Worm (Caenorhabditis elegans) whole organism, L2 larva: ENCODE measurements around the gene iars-1.

ENCODE experiments used
- ceh-82 ChIP-seq: fragments of 150-350 bp; optimal IDR thresholded peaks from 2 replicates; lab custom pipeline; 2014; ENCODE audit warnings: missing biosample characterization, missing genetic modification characterization
- egl-27 ChIP-seq: sonication (generic microtip); optimal IDR thresholded peaks from 3 replicates; lab custom pipeline; 2017; ENCODE audit warnings: missing biosample characterization, missing genetic modification reagents, missing genetic modification characterization
- unc-39 ChIP-seq: fragments of 150-350 bp; optimal IDR thresholded peaks from 2 replicates; lab custom pipeline; 2014; ENCODE audit warnings: missing biosample characterization, missing genetic modification characterization

DNA sequence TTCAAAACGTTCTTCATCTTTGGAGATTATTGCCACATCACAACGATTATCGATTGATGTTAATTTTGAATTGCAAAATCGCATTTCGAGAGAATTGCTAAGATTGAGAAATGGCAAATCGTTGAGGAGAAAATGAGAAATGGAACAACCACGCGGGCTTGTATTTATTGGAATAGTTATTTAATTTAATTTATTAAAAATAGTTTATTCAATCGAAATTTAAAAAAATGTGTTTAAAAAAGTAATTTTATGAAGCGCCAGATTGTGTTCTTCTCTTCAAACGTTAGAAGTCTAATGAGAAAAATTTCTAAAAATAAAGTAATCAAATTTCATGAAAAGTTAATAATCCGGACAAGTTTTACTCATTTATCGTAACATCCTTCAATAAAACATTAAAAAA, 23.4 kb downstream of the iars-1 start, which contains the start of gene spe-26:
- TF ChIP-seq unc-39 (tag; lab: Kevin White, UChicago) (no peak), egl-27 (tag; lab: Kevin White, UChicago) (no peak), ceh-82 (tag; lab: Kevin White, UChicago) (no peak)
